Fruit fly (Drosophila melanogaster): ENCODE measurements around the gene CG32109.

DNA sequence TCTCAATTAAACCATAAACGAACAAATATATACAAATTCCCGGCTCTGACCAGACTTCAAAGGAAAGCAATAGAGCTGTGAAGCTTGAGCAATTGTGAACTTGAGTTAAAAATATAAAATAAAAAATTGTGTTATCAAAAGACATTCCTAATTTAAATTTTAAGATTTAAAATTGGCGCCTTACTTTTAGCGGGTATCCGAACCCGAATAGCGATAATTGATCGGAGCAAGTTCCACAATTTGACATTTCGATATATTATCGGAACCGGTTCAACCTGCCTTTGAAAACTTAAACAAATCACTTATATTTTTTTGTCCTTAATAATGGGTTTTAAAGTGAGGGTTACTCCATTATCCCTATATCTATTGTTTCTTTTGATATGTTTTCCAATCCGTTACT is 12.4 kb upstream of the CG32109 start:
- TF ChIP-seq Dll (optimal IDR thresholded peaks at IDR 0.05) (no peak), psq (optimal IDR thresholded peaks at IDR 0.05) (no peak), usp (GFP tag; optimal IDR thresholded peaks at IDR 0.05) (no peak), CG8478 (optimal IDR thresholded peaks at IDR 0.05) (no peak), EcR (GFP tag; optimal IDR thresholded peaks at IDR 0.05) (no peak)
